Worm (Caenorhabditis elegans): ENCODE results near the gene pepm-1.

pepm-1 gene

ce11 chrV:14355738-14356368, 26.9 kb downstream of the pepm-1 start, which contains the start of gene cyn-1 (continued):
- TF ChIP-seq irx-1 (tag; optimal IDR thresholded peaks at IDR 0.05) (peak; percentile 78), fkh-4 (tag; optimal IDR thresholded peaks at IDR 0.05; ENCODE audit: borderline replicate concordance) (peak; percentile 27), nhr-11 (tag; optimal IDR thresholded peaks at IDR 0.05) (peak; percentile 52), elt-2 (tag; optimal IDR thresholded peaks at IDR 0.05) (peak; percentile 45), tbx-2 (tag; optimal IDR thresholded peaks at IDR 0.05) (peak; percentile 87), blmp-1 (tag; optimal IDR thresholded peaks at IDR 0.05) (peak; percentile 75), C16A3.4 (tag; optimal IDR thresholded peaks at IDR 0.05) (peak; percentile 88), snu-23 (GFP tag; optimal IDR thresholded peaks at IDR 0.05) (peak; percentile 91), elt-3 (tag; optimal IDR thresholded peaks at IDR 0.05) (peak in 2 of 6 experiments; percentile 81 to 83), ceh-82 (tag; optimal IDR thresholded peaks at IDR 0.05) (peak; percentile 84 to 85 (median 85)), nhr-28 (tag; optimal IDR thresholded peaks at IDR 0.05) (no peak), nhr-84 (tag; optimal IDR thresholded peaks at IDR 0.05) (no peak), grh-1 (GFP tag; IDR thresholded peaks at IDR 0.05) (peak; percentile 72), mef-2 (tag; optimal IDR thresholded peaks at IDR 0.05) (no peak), nhr-76 (tag; optimal IDR thresholded peaks at IDR 0.05) (no peak), ceh-8 (GFP tag; optimal IDR thresholded peaks at IDR 0.05) (peak; percentile 78), aly-2 (tag; optimal IDR thresholded peaks at IDR 0.05) (peak; percentile 91), hlh-17 (GFP tag; optimal IDR thresholded peaks at IDR 0.05; ENCODE audit: borderline replicate concordance) (no peak), tlp-1 (tag; optimal IDR thresholded peaks at IDR 0.05) (no peak), dpl-1 (GFP tag; optimal IDR thresholded peaks at IDR 0.05) (peak; percentile 97 to 98 (median 98)), nhr-19 (GFP tag; conservative IDR thresholded peaks at IDR 0.05) (peak; percentile 89), sup-37 (GFP tag; optimal IDR thresholded peaks at IDR 0.05) (peak; percentile 9), C34B4.2 (tag; optimal IDR thresholded peaks at IDR 0.05) (no peak), unc-30 (tag; optimal IDR thresholded peaks at IDR 0.05) (no peak), snpc-4 (tag; optimal IDR thresholded peaks at IDR 0.05) (peak; percentile 83), efl-1 (optimal IDR thresholded peaks at IDR 0.05) (peak; percentile 90 to 98), efl-1 (GFP tag; optimal IDR thresholded peaks at IDR 0.05 in 1 of 2) (peak; percentile 96 to 100), lir-3 (tag; optimal IDR thresholded peaks at IDR 0.05; ENCODE audit: poor library complexity) (peak; percentile 46), egl-27 (tag; optimal IDR thresholded peaks at IDR 0.05) (no peak), Y116A8C.19 (tag; optimal IDR thresholded peaks at IDR 0.05; ENCODE audit: borderline replicate concordance) (no peak), vab-15 (tag; optimal IDR thresholded peaks at IDR 0.05) (peak; percentile 27), unc-130 (tag; optimal IDR thresholded peaks at IDR 0.05) (peak; percentile 83)

DNA sequence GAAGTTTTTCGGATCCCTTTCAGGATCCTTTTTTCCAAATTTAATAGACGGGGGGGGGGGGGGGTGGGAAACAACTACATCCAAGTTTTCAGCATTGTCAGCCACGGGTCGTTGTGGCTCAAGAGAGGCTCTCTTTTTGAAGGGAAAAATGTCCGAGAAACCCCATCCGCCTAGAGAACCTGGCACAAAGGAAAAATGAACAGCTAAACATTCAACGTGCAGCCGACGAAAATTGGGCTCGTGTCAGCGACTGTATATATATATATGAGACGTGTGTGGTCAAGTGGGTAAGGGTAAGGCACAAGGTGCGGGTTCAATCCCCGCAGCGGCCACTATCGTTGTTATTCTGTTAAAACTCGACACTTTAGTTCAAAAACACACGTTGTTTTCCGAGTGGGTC, 29.7 kb downstream of the pepm-1 start, which contains the start of gene Y49A3A.4:
Gene Y49A3A.4 (minus strand): TSS at position 314 of the 400 bp plus-strand sequence.
- TF ChIP-seq C16A3.4 (tag; optimal IDR thresholded peaks at IDR 0.05) = no peak
- peak; percentile 86 for TF ChIP-seq snpc-4 (tag; optimal IDR thresholded peaks at IDR 0.05)
- TF ChIP-seq nhr-90 (tag; optimal IDR thresholded peaks at IDR 0.05; ENCODE audit: poor library complexity) = peak; percentile 34
- TF ChIP-seq hlh-4 (tag; optimal IDR thresholded peaks at IDR 0.05) = no peak
- TF ChIP-seq nhr-19 (GFP tag; conservative IDR thresholded peaks at IDR 0.05) = peak; percentile 32; the same call in 1 of the 2 replicates
- TF ChIP-seq swsn-7 (tag; optimal IDR thresholded peaks at IDR 0.05) = no peak
- TF ChIP-seq ceh-88 (GFP tag; IDR thresholded peaks at IDR 0.05) = no peak
- peak; percentile 29 for TF ChIP-seq rnt-1 (tag; optimal IDR thresholded peaks at IDR 0.05)
- TF ChIP-seq nhr-85 (tag) = peak; percentile 13
- TF ChIP-seq nhr-71 (tag; optimal IDR thresholded peaks at IDR 0.05) = peak; percentile 13
- TF ChIP-seq ces-1 (GFP tag; optimal IDR thresholded peaks at IDR 0.05) = no peak
- 0 out of 2 replicates have a peak, but pooled peaks have one; percentile 9 for TF ChIP-seq grh-1 (GFP tag; IDR thresholded peaks at IDR 0.05)
- TF ChIP-seq fkh-4 (tag; optimal IDR thresholded peaks at IDR 0.05; ENCODE audit: borderline replicate concordance) = no peak
- TF ChIP-seq lin-14 (GFP tag; optimal IDR thresholded peaks at IDR 0.05) = no peak
